Fruit fly (Drosophila melanogaster) whole organism, pupa: ENCODE measurements around the gene CG34429.

Experiments
- CG12605 ChIP-seq: fragments of 200-800 bp; sonication (Bioruptor generic); IDR thresholded peaks from 2 replicates; pipeline ENCODE4 v1.3.6; 2022; ENCODE audit warnings: missing biosample characterization, missing genetic modification characterization
- CG13204 ChIP-seq: fragments of 200-800 bp; sonication (Bioruptor generic); optimal IDR thresholded peaks from 2 replicates; lab custom pipeline; 2018; ENCODE audit warnings: missing biosample characterization, mild to moderate bottlenecking, missing genetic modification characterization, moderate library complexity
- CG32121 ChIP-seq: fragments of 200-800 bp; sonication (Bioruptor generic); IDR thresholded peaks from 2 replicates; pipeline ENCODE4 v1.3.6; 2022; ENCODE audit warnings: missing biosample characterization, missing genetic modification characterization
- CG8159 ChIP-seq: fragments of 200-800 bp; sonication (Bioruptor generic); optimal IDR thresholded peaks from 3 replicates; lab custom pipeline; 2018; ENCODE audit warnings: missing biosample characterization, mild to moderate bottlenecking, missing genetic modification characterization, moderate library complexity
- EcR ChIP-seq: fragments of 200-800 bp; sonication (Bioruptor generic); optimal IDR thresholded peaks from 3 replicates; lab custom pipeline; 2019; ENCODE audit warnings: missing biosample characterization, missing genetic modification characterization, mild to moderate bottlenecking, moderate library complexity, missing genetic modification reagents
- Pif1B ChIP-seq: fragments of 200-800 bp; sonication (Bioruptor generic); optimal IDR thresholded peaks from 3 replicates; lab custom pipeline; 2016; ENCODE audit warnings: missing biosample characterization, missing genetic modification characterization

DNA sequence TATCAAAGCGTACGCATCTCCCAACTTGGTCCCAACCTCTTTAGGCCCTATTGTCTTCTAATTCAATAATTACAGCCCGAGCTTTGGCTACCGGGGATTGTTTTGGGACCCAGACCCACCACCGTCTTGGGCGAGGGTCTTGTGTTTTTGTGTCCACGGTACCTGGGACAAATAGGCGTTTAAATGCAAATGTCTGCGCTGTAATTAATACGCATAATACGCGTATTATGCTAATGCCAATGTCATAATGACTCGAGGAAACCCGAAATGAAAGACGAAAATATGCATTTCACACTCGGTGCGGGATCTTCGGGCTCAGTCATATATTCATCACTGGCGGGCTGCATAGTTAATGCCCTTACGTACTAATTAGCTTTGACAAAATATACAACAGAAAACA, 1.5 kb downstream of the CG34429 start:
- TF ChIP-seq CG12605 (GFP tag; lab: Robert Waterston, UW): no peak
- TF ChIP-seq CG13204 (GFP tag; lab: Kevin White, UChicago): no peak
- TF ChIP-seq CG32121: no peak
- TF ChIP-seq Pif1B (GFP tag; lab: Kevin White, UChicago): no peak
- TF ChIP-seq CG8159 (tag; lab: Kevin White, UChicago): no peak
- no peak for TF ChIP-seq EcR (GFP tag; lab: Kevin White, UChicago)
